Worm (Caenorhabditis elegans) whole organism, L4 larva: ENCODE results near the gene far-8.
A peak's percentile ranks its signal among the peaks of the same experiment; 100 is the strongest.

ENCODE experiments used
- F10B5.3 ChIP-seq: sonication (generic microtip); optimal IDR thresholded peaks from 2 replicates; lab custom pipeline; 2016; ENCODE audit warnings: mild to moderate bottlenecking, missing genetic modification characterization, missing compliant biosample characterization
- F37D6.2 ChIP-seq: sonication (generic microtip); optimal IDR thresholded peaks from 2 replicates; lab custom pipeline; 2016; ENCODE audit warnings: mild to moderate bottlenecking, missing genetic modification characterization, missing compliant biosample characterization
- F44E2.7 ChIP-seq: fragments of 200-800 bp; sonication (Bioruptor generic); IDR thresholded peaks from 2 replicates; pipeline ENCODE4 v2.1.2; 2022; ENCODE audit warnings: missing genetic modification characterization, missing compliant biosample characterization
- F49E8.2 ChIP-seq: sonication (generic microtip); optimal IDR thresholded peaks from 2 replicates; lab custom pipeline; 2016; ENCODE audit warnings: missing compliant biosample characterization, mild to moderate bottlenecking, missing genetic modification characterization, borderline replicate concordance
- R02D3.7 ChIP-seq: fragments of 150-350 bp; sonication (generic microtip); optimal IDR thresholded peaks from 3 replicates; lab custom pipeline; 2014; ENCODE audit warnings: missing biosample characterization, missing genetic modification characterization
- T26A8.4 ChIP-seq: fragments of 200-800 bp; sonication (Bioruptor generic); IDR thresholded peaks from 2 replicates; pipeline ENCODE4 v1.3.6; 2022; ENCODE audit warnings: missing genetic modification characterization, missing compliant biosample characterization
- Y48G9A.11 ChIP-seq: fragments of 200-800 bp; sonication (Bioruptor generic); IDR thresholded peaks from 2 replicates; pipeline ENCODE4 v1.3.6; 2022; ENCODE audit warnings: missing genetic modification reagents, missing genetic modification characterization, missing compliant biosample characterization
- Y75B8A.6 ChIP-seq: fragments of 200-800 bp; sonication (Bioruptor generic); IDR thresholded peaks from 2 replicates; pipeline ENCODE4 v1.3.6; 2022; ENCODE audit warnings: missing genetic modification reagents, missing genetic modification characterization, missing compliant biosample characterization
- ZK337.2 ChIP-seq: fragments of 200-800 bp; sonication (Bioruptor generic); IDR thresholded peaks from 2 replicates; pipeline ENCODE4 v1.3.6; 2022; ENCODE audit warnings: missing genetic modification reagents, missing genetic modification characterization, missing compliant biosample characterization
- ZK546.5 ChIP-seq, 2 experiments: sonication (generic microtip); optimal IDR thresholded peaks; 2 replicates each; lab custom pipeline; 2017; ENCODE audit warnings: missing biosample characterization in 2 of 2, missing genetic modification characterization in 2 of 2
- ceh-20 ChIP-seq: fragments of 200-800 bp; sonication (Bioruptor generic); IDR thresholded peaks from 2 replicates; pipeline ENCODE4 v1.3.6; 2022; ENCODE audit warnings: missing genetic modification reagents, missing genetic modification characterization, missing compliant biosample characterization
- ceh-28 ChIP-seq: fragments of 150-350 bp; optimal IDR thresholded peaks from 2 replicates; lab custom pipeline; 2014; ENCODE audit warnings: missing biosample characterization, missing genetic modification reagents, missing genetic modification characterization
- ceh-32 ChIP-seq: sonication (generic microtip); optimal IDR thresholded peaks from 2 replicates; lab custom pipeline; 2016; ENCODE audit warnings: mild to moderate bottlenecking, missing genetic modification characterization, missing compliant biosample characterization; ENCODE audit not compliant: poor library complexity
- ceh-62 ChIP-seq: sonication (generic microtip); optimal IDR thresholded peaks from 2 replicates; lab custom pipeline; 2017; ENCODE audit warnings: missing biosample characterization, missing genetic modification characterization
- daf-16 ChIP-seq, 3 experiments: sonication (generic microtip); optimal IDR thresholded peaks; 2 replicates each; lab custom pipeline; 2016 to 2017; ENCODE audit warnings: missing genetic modification characterization in 3 of 3, missing genetic modification reagents in 3 of 3, mild to moderate bottlenecking in 2 of 3, missing compliant biosample characterization in 2 of 3, missing biosample characterization in 1 of 3, moderate library complexity in 1 of 3
- dmd-8 ChIP-seq: fragments of 200-800 bp; sonication (Bioruptor generic); IDR thresholded peaks from 2 replicates; pipeline ENCODE4 v1.3.6; 2022; ENCODE audit warnings: missing genetic modification characterization, missing compliant biosample characterization
- dmd-9 ChIP-seq: fragments of 200-800 bp; sonication (Bioruptor generic); IDR thresholded peaks from 2 replicates; pipeline ENCODE4 v1.3.6; 2022; ENCODE audit warnings: missing genetic modification reagents, missing genetic modification characterization, missing compliant biosample characterization
- dpl-1 ChIP-seq: fragments of 150-350 bp; optimal IDR thresholded peaks from 2 replicates; lab custom pipeline; 2014; ENCODE audit warnings: missing biosample characterization, missing genetic modification reagents, missing genetic modification characterization
- duxl-1 ChIP-seq: sonication (generic microtip); optimal IDR thresholded peaks from 2 replicates; lab custom pipeline; 2016; ENCODE audit warnings: mild to moderate bottlenecking, missing genetic modification characterization, moderate library complexity, missing compliant biosample characterization; ENCODE audit not compliant: poor library complexity
- dve-1 ChIP-seq: sonication (generic microtip); optimal IDR thresholded peaks from 2 replicates; lab custom pipeline; 2017; ENCODE audit warnings: antibody characterized with exemption, mild to moderate bottlenecking, missing genetic modification characterization, missing compliant biosample characterization; ENCODE audit not compliant: insufficient read depth
- egl-43 ChIP-seq: fragments of 200-800 bp; sonication (Bioruptor generic); IDR thresholded peaks from 2 replicates; pipeline ENCODE4 v1.3.6; 2022; ENCODE audit warnings: missing genetic modification reagents, missing genetic modification characterization, missing compliant biosample characterization
- fos-1 ChIP-seq: fragments of 150-350 bp; optimal IDR thresholded peaks from 2 replicates; lab custom pipeline; 2014; ENCODE audit warnings: missing biosample characterization, missing genetic modification characterization
- hmg-1.1 ChIP-seq: fragments of 200-800 bp; sonication (Bioruptor generic); IDR thresholded peaks from 2 replicates; pipeline ENCODE4 v1.3.6; 2022; ENCODE audit warnings: missing genetic modification reagents, missing genetic modification characterization, missing compliant biosample characterization
- jun-1 ChIP-seq: fragments of 150-350 bp; optimal IDR thresholded peaks from 2 replicates; lab custom pipeline; 2014; ENCODE audit warnings: missing biosample characterization, missing genetic modification reagents, missing genetic modification characterization
- lim-7 ChIP-seq: fragments of 200-800 bp; sonication (Bioruptor generic); IDR thresholded peaks from 2 replicates; pipeline ENCODE4 v1.3.6; 2022; ENCODE audit warnings: missing genetic modification characterization, missing compliant biosample characterization
- lin-29 ChIP-seq: fragments of 200-800 bp; sonication (Bioruptor generic); IDR thresholded peaks from 2 replicates; pipeline ENCODE4 v1.3.6; 2022; ENCODE audit warnings: missing genetic modification reagents, missing genetic modification characterization, missing compliant biosample characterization
- lin-38 ChIP-seq: fragments of 200-800 bp; sonication (Bioruptor generic); IDR thresholded peaks from 2 replicates; pipeline ENCODE4 v1.3.6; 2022; ENCODE audit warnings: missing genetic modification reagents, missing genetic modification characterization, missing compliant biosample characterization
- lsy-2 ChIP-seq, 2 experiments: fragments of 150-350 bp in 1 of 2; sonication (generic microtip) in 1 of 2; optimal IDR thresholded peaks; 2 replicates each; lab custom pipeline; 2014 to 2017; ENCODE audit warnings: missing biosample characterization in 2 of 2, missing genetic modification characterization in 2 of 2
- madf-5 ChIP-seq, 2 experiments: fragments of 200-800 bp; sonication (Bioruptor generic); IDR thresholded peaks; 2 replicates each; pipeline ENCODE4 v1.3.6; 2022; ENCODE audit warnings: missing compliant biosample characterization in 2 of 2, missing genetic modification characterization in 2 of 2
- madf-9 ChIP-seq: fragments of 200-800 bp; sonication (Bioruptor generic); conservative IDR thresholded peaks from 2 replicates; pipeline ENCODE4 v1.3.6; 2022; ENCODE audit warnings: missing genetic modification reagents, missing genetic modification characterization, missing compliant biosample characterization
- mdt-29 ChIP-seq: fragments of 200-800 bp; sonication (Bioruptor generic); IDR thresholded peaks from 2 replicates; pipeline ENCODE4 v1.3.6; 2022; ENCODE audit warnings: missing genetic modification reagents, missing genetic modification characterization, missing compliant biosample characterization
- mes-2 ChIP-seq: sonication (generic microtip); optimal IDR thresholded peaks from 2 replicates; lab custom pipeline; 2016; ENCODE audit warnings: missing genotype, mild to moderate bottlenecking, missing genetic modification characterization, missing compliant biosample characterization; ENCODE audit not compliant: poor library complexity, severe bottlenecking
- nhr-10 ChIP-seq: fragments of 150-350 bp; optimal IDR thresholded peaks from 2 replicates; lab custom pipeline; 2014; ENCODE audit warnings: missing biosample characterization, missing genetic modification characterization
- nhr-237 ChIP-seq: sonication (generic microtip); optimal IDR thresholded peaks from 2 replicates; lab custom pipeline; 2017; ENCODE audit warnings: missing biosample characterization, missing genetic modification characterization
- nhr-42 ChIP-seq: fragments of 200-800 bp; sonication (Bioruptor generic); IDR thresholded peaks from 2 replicates; pipeline ENCODE4 v1.3.6; 2022; ENCODE audit warnings: missing genetic modification characterization, missing compliant biosample characterization
- rbr-2 ChIP-seq: sonication (generic microtip); optimal IDR thresholded peaks from 2 replicates; lab custom pipeline; 2016; ENCODE audit warnings: missing genotype, missing genetic modification characterization, missing compliant biosample characterization
- set-16 ChIP-seq: fragments of 200-800 bp; sonication (Bioruptor generic); IDR thresholded peaks from 2 replicates; pipeline ENCODE4 v1.3.6; 2022; ENCODE audit warnings: missing genetic modification reagents, missing genetic modification characterization, missing compliant biosample characterization
- snpc-1.2 ChIP-seq: fragments of 200-800 bp; sonication (Bioruptor generic); IDR thresholded peaks from 2 replicates; pipeline ENCODE4 v1.3.6; 2022; ENCODE audit warnings: missing genetic modification reagents, missing genetic modification characterization, missing compliant biosample characterization
- spr-1 ChIP-seq: sonication (generic microtip); optimal IDR thresholded peaks from 2 replicates; lab custom pipeline; 2016; ENCODE audit warnings: mild to moderate bottlenecking, missing genetic modification characterization, missing compliant biosample characterization
- tag-97 ChIP-seq: fragments of 200-800 bp; sonication (Bioruptor generic); IDR thresholded peaks from 2 replicates; pipeline ENCODE4 v1.3.6; 2022; ENCODE audit warnings: missing genetic modification characterization, missing compliant biosample characterization
- tra-1 ChIP-seq: fragments of 200-800 bp; sonication (Bioruptor generic); IDR thresholded peaks from 2 replicates; pipeline ENCODE4 v1.3.6; 2022; ENCODE audit warnings: missing genetic modification reagents, missing genetic modification characterization, missing compliant biosample characterization
- unc-39 ChIP-seq: sonication (generic microtip); optimal IDR thresholded peaks from 2 replicates; lab custom pipeline; 2017; ENCODE audit warnings: missing biosample characterization, missing genetic modification characterization
- unc-62 ChIP-seq, 3 experiments: fragments of 150-350 bp in 1 of 3; sonication (generic microtip); optimal IDR thresholded peaks in 2 of 3; peaks in 1 of 3; 1 replicate in 1 of 3; 2 replicates in 2 of 3; lab custom pipeline; 2014 to 2017; ENCODE audit warnings: missing biosample characterization in 3 of 3, missing genetic modification characterization in 3 of 3, missing genetic modification reagents in 3 of 3, missing genotype in 1 of 3
- zip-2 ChIP-seq: fragments of 150-350 bp; optimal IDR thresholded peaks from 2 replicates; lab custom pipeline; 2014; ENCODE audit warnings: missing biosample characterization, missing genetic modification characterization

Gene far-8

DNA sequence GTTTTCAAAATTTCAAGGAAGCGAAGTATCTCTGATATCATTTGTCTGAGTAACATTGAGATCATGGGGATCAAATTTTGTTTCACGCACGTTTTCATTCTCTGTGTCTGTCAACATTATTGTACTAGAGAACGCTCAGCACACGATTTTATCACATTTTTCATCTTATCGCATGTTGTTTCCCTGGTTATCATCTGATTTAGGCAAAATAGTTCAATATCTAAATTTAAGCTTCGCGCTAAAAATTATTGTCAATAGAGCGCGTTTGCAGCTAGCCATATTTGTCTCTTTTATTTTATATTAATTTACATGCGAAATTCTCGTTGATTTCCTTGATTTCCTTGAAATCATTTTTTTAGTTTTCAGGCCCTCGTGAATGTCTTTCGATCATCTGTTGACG lies 2.8 kb downstream of the far-8 start, which contains the start of gene K02F3.2 (continued):
- TF ChIP-seq Y75B8A.6 (GFP tag; lab: Robert Waterston, UW): no peak
- no peak for TF ChIP-seq lin-29 (GFP tag; lab: Robert Waterston, UW)
- TF ChIP-seq duxl-1 (tag; lab: Kevin White, UChicago): peak; percentile 17
- TF ChIP-seq daf-16 (GFP tag; optimal IDR thresholded peaks at IDR 0.05; lab: Kevin White, UChicago): no peak
- peak; percentile 86 for TF ChIP-seq daf-16 (tag; optimal IDR thresholded peaks at IDR 0.05; lab: Kevin White, UChicago)
- TF ChIP-seq, all 104 proteins: peak for 24

DNA sequence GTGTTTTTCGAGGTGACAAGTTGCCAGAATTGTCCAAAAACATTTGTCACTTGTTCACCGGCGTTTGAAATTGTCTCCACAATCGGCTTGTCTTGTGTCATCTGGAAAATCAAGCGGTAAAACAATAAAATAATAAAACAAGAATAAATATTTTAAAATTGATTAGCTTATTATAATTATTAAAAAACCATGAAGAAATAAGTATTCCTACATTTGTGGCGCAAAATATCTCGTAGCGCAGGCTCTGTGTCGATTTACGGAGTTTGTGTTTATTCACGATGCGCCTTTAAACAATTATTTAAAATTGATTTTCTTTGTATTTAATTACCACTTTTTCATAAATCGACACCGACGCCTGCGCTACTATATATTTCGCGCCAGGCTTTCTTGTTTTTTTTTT lies 9.6 kb downstream of the far-8 start, which contains the start of gene moma-1:
Gene moma-1, minus strand, starts transcription at position 101 of the 400 bp plus-strand sequence.
- TF ChIP-seq fos-1 (no peak), spr-1 (tag; lab: Kevin White, UChicago) (no peak), lin-38 (peak; percentile 39; the same call in 1 of the 2 replicates), Y48G9A.11 (GFP tag; lab: Robert Waterston, UW) (peak; percentile 30; the same call in 1 of the 2 replicates)

DNA sequence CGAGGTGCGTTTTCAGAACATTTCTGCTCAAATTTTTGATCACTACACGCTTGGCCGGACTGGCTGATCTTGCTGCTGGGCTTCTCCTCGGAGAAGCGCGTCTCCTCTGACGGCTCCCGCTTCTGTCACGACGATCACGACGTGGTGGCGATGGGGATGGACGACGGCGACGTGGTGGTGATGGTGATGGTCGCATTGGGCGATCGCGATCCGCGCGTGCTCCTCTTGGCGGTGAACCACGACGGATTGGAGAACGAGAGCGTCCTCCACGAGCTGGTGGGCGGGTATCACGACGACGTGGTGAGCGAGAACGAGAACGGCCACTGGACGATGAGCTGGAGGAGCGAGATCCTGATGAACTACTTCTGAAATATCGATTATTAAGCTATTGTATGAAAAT lies 10.7 kb downstream of the far-8 start:
- TF ChIP-seq lim-7 (peak; percentile 18; the same call in 1 of the 2 replicates), unc-62 (GFP tag; optimal IDR thresholded peaks at IDR 0.05 in 1 of 2; lab: Kevin White, UChicago) (peak in 1 of 2 experiments; percentile 74), unc-62 (tag; optimal IDR thresholded peaks at IDR 0.05; lab: Kevin White, UChicago) (no peak), madf-5 (GFP tag; IDR thresholded peaks at IDR 0.05; lab: Robert Waterston, UW) (0 out of 4 replicates have a peak, but pooled peaks of 1 of the 2 experiments have one; percentile 14), ceh-28 (tag; lab: Kevin White, UChicago) (no peak), ZK337.2 (GFP tag; lab: Robert Waterston, UW) (0 out of 2 replicates have a peak, but pooled peaks have one; percentile 20), Y75B8A.6 (GFP tag; lab: Robert Waterston, UW) (0 out of 2 replicates have a peak, but pooled peaks have one; percentile 31), set-16 (peak; percentile 94), mdt-29 (no peak), tag-97 (GFP tag; lab: Robert Waterston, UW) (no peak)

DNA sequence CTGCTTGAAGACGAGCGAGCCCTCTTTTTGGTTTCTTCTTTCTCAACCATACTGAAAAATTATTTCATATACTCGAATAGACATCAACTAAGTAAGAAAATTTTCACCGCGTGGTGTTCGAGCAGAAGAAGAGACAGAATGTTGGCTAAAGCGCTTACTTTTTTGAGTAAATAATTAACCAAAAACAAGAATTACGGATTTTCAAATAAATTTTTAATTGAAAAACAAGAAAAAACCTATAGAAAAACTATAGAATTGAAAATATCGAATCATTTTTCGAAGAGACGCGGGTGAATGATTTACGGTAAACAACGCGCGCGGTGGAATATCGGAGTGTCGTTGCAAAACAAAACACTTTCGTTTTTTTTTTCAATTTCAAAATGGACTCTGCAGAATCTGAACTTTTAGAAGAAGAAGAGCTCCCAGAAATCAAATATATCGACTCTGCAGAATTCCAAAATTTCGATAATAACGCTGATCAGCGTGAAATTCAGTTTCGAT lies 11.2 kb downstream of the far-8 start, which contains the start of the genes rnp-5 and tag-51:
Gene rnp-5, minus strand, starts transcription at position 51 of the 501 bp plus-strand sequence.
Gene tag-51, plus strand, starts transcription at position 363 of the 501 bp plus-strand sequence.
- TF ChIP-seq lsy-2 (tag; optimal IDR thresholded peaks at IDR 0.05; lab: Kevin White, UChicago) (peak in 1 of 2 experiments; percentile 22), ZK546.5 (tag; optimal IDR thresholded peaks at IDR 0.05; lab: Kevin White, UChicago) (no peak), nhr-42 (GFP tag; lab: Robert Waterston, UW) (no peak), F37D6.2 (tag; lab: Kevin White, UChicago) (no peak), nhr-10 (tag; lab: Kevin White, UChicago) (no peak), dpl-1 (peak; percentile 12), F49E8.2 (tag; lab: Kevin White, UChicago) (no peak), unc-39 (tag; lab: Kevin White, UChicago) (no peak), dmd-8 (GFP tag; lab: Robert Waterston, UW) (no peak), tra-1 (GFP tag; lab: Robert Waterston, UW) (no peak), set-16 (no peak), dve-1 (no peak), ceh-62 (tag; lab: Kevin White, UChicago) (no peak), egl-43 (GFP tag; lab: Robert Waterston, UW) (no peak), madf-5 (GFP tag; IDR thresholded peaks at IDR 0.05; lab: Robert Waterston, UW) (no peak), R02D3.7 (tag; lab: Kevin White, UChicago) (peak; percentile 56), F44E2.7 (GFP tag; lab: Robert Waterston, UW) (no peak), F10B5.3 (no peak), rbr-2 (tag; lab: Kevin White, UChicago) (no peak), ceh-32 (tag; lab: Kevin White, UChicago) (no peak), T26A8.4 (no peak), dmd-9 (GFP tag; lab: Robert Waterston, UW) (no peak), madf-9 (GFP tag; lab: Robert Waterston, UW) (no peak), hmg-1.1 (GFP tag; lab: Robert Waterston, UW) (no peak), nhr-237 (tag; lab: Kevin White, UChicago) (no peak), jun-1 (tag; lab: Kevin White, UChicago) (no peak), mes-2 (tag; lab: Kevin White, UChicago) (peak; percentile 39), zip-2 (tag; lab: Kevin White, UChicago) (no peak), snpc-1.2 (no peak), ceh-20 (GFP tag; lab: Robert Waterston, UW) (no peak)
